Fruit fly (Drosophila melanogaster) whole organism, embryonic: ENCODE data around the gene Polr3H.
A peak's percentile ranks its signal among the peaks of the same experiment; 100 is the strongest.

Source experiments
- CG1024 ChIP-seq: fragments of 200-800 bp; sonication (Bioruptor generic); IDR thresholded peaks from 2 replicates; pipeline ENCODE4 v1.3.6; 2022; ENCODE audit warnings: missing biosample characterization, missing genetic modification characterization
- CG10543 ChIP-seq: fragments of 200-800 bp; sonication (Bioruptor generic); optimal IDR thresholded peaks from 3 replicates; lab custom pipeline; 2017; ENCODE audit warnings: missing biosample characterization, mild to moderate bottlenecking, missing genetic modification characterization, moderate library complexity
- CG10979 ChIP-seq: fragments of 200-800 bp; sonication (Bioruptor generic); optimal IDR thresholded peaks from 2 replicates; lab custom pipeline; 2018; ENCODE audit warnings: missing biosample characterization, mild to moderate bottlenecking, missing genetic modification characterization, moderate library complexity
- CG11247 ChIP-seq: fragments of 200-800 bp; sonication (Bioruptor generic); IDR thresholded peaks from 2 replicates; pipeline ENCODE4 v1.3.6; 2022; ENCODE audit warnings: missing biosample characterization, missing genetic modification characterization
- CG11456 ChIP-seq: fragments of 200-800 bp; sonication (Bioruptor generic); IDR thresholded peaks from 3 replicates; pipeline ENCODE4 v1.3.6; 2022; ENCODE audit warnings: missing biosample characterization, missing genetic modification characterization
- CG12391 ChIP-seq: fragments of 200-800 bp; sonication (Bioruptor generic); optimal IDR thresholded peaks from 3 replicates; lab custom pipeline; 2018; ENCODE audit warnings: missing biosample characterization, mild to moderate bottlenecking, missing genetic modification characterization, moderate library complexity
- CG14050 ChIP-seq: fragments of 200-800 bp; sonication (Bioruptor generic); IDR thresholded peaks from 3 replicates; pipeline ENCODE4 v1.3.6; 2022; ENCODE audit warnings: missing biosample characterization, missing genetic modification characterization
- CG14667 ChIP-seq: fragments of 200-800 bp; sonication (Bioruptor generic); IDR thresholded peaks from 2 replicates; pipeline ENCODE4 v1.3.6; 2022; ENCODE audit warnings: missing biosample characterization, missing genetic modification characterization
- CG15601 ChIP-seq: fragments of 200-800 bp; sonication (Bioruptor generic); optimal IDR thresholded peaks from 3 replicates; lab custom pipeline; 2019; ENCODE audit warnings: missing biosample characterization, mild to moderate bottlenecking, missing genetic modification characterization, moderate library complexity
- CG17361 ChIP-seq: fragments of 200-800 bp; sonication (Bioruptor generic); IDR thresholded peaks from 3 replicates; pipeline ENCODE4 v1.3.6; 2022; ENCODE audit warnings: missing biosample characterization, missing genetic modification characterization
- CG18599 ChIP-seq: fragments of 200-800 bp; sonication (Bioruptor generic); optimal IDR thresholded peaks from 3 replicates; lab custom pipeline; 2017; ENCODE audit warnings: missing biosample characterization, missing genetic modification characterization, mild to moderate bottlenecking, moderate library complexity, missing genetic modification reagents
- CG2678 ChIP-seq: fragments of 200-800 bp; sonication (Bioruptor generic); optimal IDR thresholded peaks from 3 replicates; lab custom pipeline; 2019; ENCODE audit warnings: missing biosample characterization, mild to moderate bottlenecking, missing genetic modification characterization, moderate library complexity
- CG31441 ChIP-seq: fragments of 200-800 bp; sonication (Bioruptor generic); IDR thresholded peaks from 2 replicates; pipeline ENCODE4 v1.3.6; 2022; ENCODE audit warnings: missing biosample characterization, missing genetic modification characterization
- CG3281 ChIP-seq: fragments of 200-800 bp; sonication (Bioruptor generic); optimal IDR thresholded peaks from 3 replicates; lab custom pipeline; 2017; ENCODE audit warnings: missing biosample characterization, mild to moderate bottlenecking, missing genetic modification characterization
- CG42726 ChIP-seq: fragments of 200-800 bp; sonication (Bioruptor generic); IDR thresholded peaks from 2 replicates; pipeline ENCODE4 v1.3.6; 2022; ENCODE audit warnings: missing biosample characterization, missing genetic modification characterization; ENCODE audit not compliant: partially characterized antibody
- CG6683 ChIP-seq: fragments of 200-800 bp; sonication (Bioruptor generic); optimal IDR thresholded peaks from 2 replicates; lab custom pipeline; 2017; ENCODE audit warnings: missing biosample characterization, mild to moderate bottlenecking, missing genetic modification characterization, missing genetic modification reagents
- CG6854 ChIP-seq: fragments of 200-800 bp; sonication (Bioruptor generic); optimal IDR thresholded peaks from 3 replicates; lab custom pipeline; 2017; ENCODE audit warnings: missing biosample characterization, mild to moderate bottlenecking, missing genetic modification characterization
- CG7963 ChIP-seq: fragments of 200-800 bp; sonication (Bioruptor generic); IDR thresholded peaks from 3 replicates; pipeline ENCODE4 v1.3.6; 2022; ENCODE audit warnings: missing biosample characterization, missing genetic modification characterization; ENCODE audit not compliant: partially characterized antibody
- CG9876 ChIP-seq: fragments of 200-800 bp; sonication (Bioruptor generic); optimal IDR thresholded peaks from 2 replicates; lab custom pipeline; 2016; ENCODE audit warnings: missing biosample characterization, missing genetic modification characterization
- CG9932 ChIP-seq: fragments of 200-800 bp; sonication (Bioruptor generic); IDR thresholded peaks from 2 replicates; pipeline ENCODE4 v1.3.6; 2022; ENCODE audit warnings: missing biosample characterization, missing genetic modification characterization
- Camta ChIP-seq: fragments of 200-800 bp; sonication (Bioruptor generic); optimal IDR thresholded peaks from 2 replicates; lab custom pipeline; 2016; ENCODE audit warnings: missing biosample characterization, missing genetic modification characterization
- Dbx ChIP-seq: fragments of 200-800 bp; sonication (Bioruptor generic); IDR thresholded peaks from 3 replicates; pipeline ENCODE4 v1.3.6; 2022; ENCODE audit warnings: missing biosample characterization, missing genetic modification characterization
- Dp ChIP-seq: fragments of 200-800 bp; sonication (Bioruptor generic); optimal IDR thresholded peaks from 2 replicates; lab custom pipeline; 2018; ENCODE audit warnings: missing biosample characterization, mild to moderate bottlenecking, missing genetic modification characterization, moderate library complexity
- HHEX ChIP-seq: fragments of 200-800 bp; sonication (Bioruptor generic); optimal IDR thresholded peaks from 3 replicates; lab custom pipeline; 2017; ENCODE audit warnings: missing biosample characterization, mild to moderate bottlenecking, missing genetic modification characterization, missing genetic modification reagents
- HLHmδ ChIP-seq: fragments of 200-800 bp; sonication (Bioruptor generic); optimal IDR thresholded peaks from 2 replicates; lab custom pipeline; 2018; ENCODE audit warnings: missing biosample characterization, mild to moderate bottlenecking, missing genetic modification characterization, moderate library complexity
- Kr ChIP-seq: fragments of 200-800 bp; sonication (Bioruptor generic); optimal IDR thresholded peaks from 2 replicates; lab custom pipeline; 2017; ENCODE audit warnings: missing biosample characterization, mild to moderate bottlenecking, missing genetic modification characterization
- Mes4 ChIP-seq: fragments of 200-800 bp; sonication (Bioruptor generic); optimal IDR thresholded peaks from 2 replicates; lab custom pipeline; 2016; ENCODE audit warnings: missing biosample characterization, missing genetic modification characterization
- Nf-YB ChIP-seq: fragments of 200-800 bp; sonication (Bioruptor generic); optimal IDR thresholded peaks from 3 replicates; lab custom pipeline; 2019; ENCODE audit warnings: missing biosample characterization, mild to moderate bottlenecking, missing genetic modification characterization, moderate library complexity
- Nf-YC ChIP-seq: fragments of 200-800 bp; optimal IDR thresholded peaks from 3 replicates; lab custom pipeline; 2019; ENCODE audit warnings: missing biosample characterization, mild to moderate bottlenecking, missing genetic modification characterization, moderate library complexity
- NfI ChIP-seq: fragments of 200-800 bp; sonication (Bioruptor generic); optimal IDR thresholded peaks from 3 replicates; lab custom pipeline; 2018; ENCODE audit warnings: missing biosample characterization, mild to moderate bottlenecking, missing genetic modification characterization, moderate library complexity
- TFAM ChIP-seq: fragments of 200-800 bp; sonication (Bioruptor generic); optimal IDR thresholded peaks from 2 replicates; lab custom pipeline; 2017; ENCODE audit warnings: missing biosample characterization, missing genetic modification characterization, inconsistent platforms
- ato ChIP-seq: fragments of 200-800 bp; sonication (Bioruptor generic); IDR thresholded peaks from 2 replicates; pipeline ENCODE4 v1.3.6; 2022; ENCODE audit warnings: missing biosample characterization, missing genetic modification characterization; ENCODE audit not compliant: partially characterized antibody
- crc ChIP-seq: fragments of 200-800 bp; sonication (Bioruptor generic); optimal IDR thresholded peaks from 2 replicates; lab custom pipeline; 2016; ENCODE audit warnings: missing biosample characterization, missing genetic modification characterization
- exex ChIP-seq: fragments of 200-800 bp; sonication (Bioruptor generic); optimal IDR thresholded peaks from 4 replicates; lab custom pipeline; 2018; ENCODE audit warnings: missing biosample characterization, mild to moderate bottlenecking, missing genetic modification characterization, moderate library complexity
- fd96Cb ChIP-seq: fragments of 200-800 bp; sonication (Bioruptor generic); optimal IDR thresholded peaks from 2 replicates; lab custom pipeline; 2018; ENCODE audit warnings: missing biosample characterization, mild to moderate bottlenecking, missing genetic modification characterization, moderate library complexity
- jumu ChIP-seq: fragments of 200-800 bp; sonication (Bioruptor generic); optimal IDR thresholded peaks from 3 replicates; lab custom pipeline; 2016; ENCODE audit warnings: missing biosample characterization, missing genetic modification characterization
- lov ChIP-seq, 2 experiments: fragments of 200-800 bp in 1 of 2; fragments of >200 bp in 1 of 2; sonication (Bioruptor generic) in 1 of 2; IDR thresholded peaks in 1 of 2; optimal IDR thresholded peaks in 1 of 2; 2 replicates in 1 of 2; 3 replicates in 1 of 2; pipeline versions ENCODE4 v1.3.6 to Lab custom; 2017 to 2022; ENCODE audit warnings: missing biosample characterization in 1 of 2, missing genetic modification characterization in 1 of 2
- nerfin-2 ChIP-seq: fragments of 200-800 bp; sonication (Bioruptor generic); IDR thresholded peaks from 2 replicates; pipeline ENCODE4 v1.3.6; 2022; ENCODE audit warnings: missing biosample characterization, missing genetic modification characterization; ENCODE audit not compliant: partially characterized antibody
- nom ChIP-seq: fragments of 200-800 bp; sonication (Bioruptor generic); optimal IDR thresholded peaks from 2 replicates; lab custom pipeline; 2017; ENCODE audit warnings: missing biosample characterization, missing genetic modification characterization, mild to moderate bottlenecking, moderate library complexity, missing genetic modification reagents
- oc ChIP-seq: fragments of 200-800 bp; sonication (Bioruptor generic); optimal IDR thresholded peaks from 2 replicates; lab custom pipeline; 2018; ENCODE audit warnings: missing biosample characterization, mild to moderate bottlenecking, missing genetic modification characterization, moderate library complexity
- pzg ChIP-seq: fragments of 200-800 bp; sonication (Bioruptor generic); optimal IDR thresholded peaks from 3 replicates; lab custom pipeline; 2018; ENCODE audit warnings: missing biosample characterization, mild to moderate bottlenecking, missing genetic modification characterization, moderate library complexity
- rib ChIP-seq: fragments of 200-800 bp; sonication (Bioruptor generic); IDR thresholded peaks from 2 replicates; pipeline ENCODE4 v1.3.6; 2022; ENCODE audit warnings: missing biosample characterization, missing genetic modification characterization
- scrt ChIP-seq: fragments of 200-800 bp; sonication (Bioruptor generic); optimal IDR thresholded peaks from 2 replicates; lab custom pipeline; 2018; ENCODE audit warnings: missing biosample characterization, mild to moderate bottlenecking, missing genetic modification characterization, moderate library complexity
- slp2 ChIP-seq: fragments of 200-800 bp; sonication (Bioruptor generic); optimal IDR thresholded peaks from 2 replicates; lab custom pipeline; 2016; ENCODE audit warnings: missing biosample characterization, missing genetic modification characterization
- so ChIP-seq: fragments of 200-800 bp; sonication (Bioruptor generic); IDR thresholded peaks from 3 replicates; pipeline ENCODE4 v1.3.6; 2022; ENCODE audit warnings: missing biosample characterization, missing genetic modification characterization
- tap ChIP-seq: fragments of 200-800 bp; optimal IDR thresholded peaks from 3 replicates; lab custom pipeline; 2019; ENCODE audit warnings: missing biosample characterization, mild to moderate bottlenecking, missing genetic modification characterization, moderate library complexity
- vvl ChIP-seq: fragments of 200-800 bp; sonication (Bioruptor generic); IDR thresholded peaks from 2 replicates; pipeline ENCODE4 v1.3.6; 2022; ENCODE audit warnings: missing biosample characterization, missing genetic modification characterization
- zf30C ChIP-seq: fragments of 200-800 bp; sonication (Bioruptor generic); optimal IDR thresholded peaks from 3 replicates; lab custom pipeline; 2018; ENCODE audit warnings: missing biosample characterization, mild to moderate bottlenecking, missing genetic modification characterization

Gene Polr3H

DNA sequence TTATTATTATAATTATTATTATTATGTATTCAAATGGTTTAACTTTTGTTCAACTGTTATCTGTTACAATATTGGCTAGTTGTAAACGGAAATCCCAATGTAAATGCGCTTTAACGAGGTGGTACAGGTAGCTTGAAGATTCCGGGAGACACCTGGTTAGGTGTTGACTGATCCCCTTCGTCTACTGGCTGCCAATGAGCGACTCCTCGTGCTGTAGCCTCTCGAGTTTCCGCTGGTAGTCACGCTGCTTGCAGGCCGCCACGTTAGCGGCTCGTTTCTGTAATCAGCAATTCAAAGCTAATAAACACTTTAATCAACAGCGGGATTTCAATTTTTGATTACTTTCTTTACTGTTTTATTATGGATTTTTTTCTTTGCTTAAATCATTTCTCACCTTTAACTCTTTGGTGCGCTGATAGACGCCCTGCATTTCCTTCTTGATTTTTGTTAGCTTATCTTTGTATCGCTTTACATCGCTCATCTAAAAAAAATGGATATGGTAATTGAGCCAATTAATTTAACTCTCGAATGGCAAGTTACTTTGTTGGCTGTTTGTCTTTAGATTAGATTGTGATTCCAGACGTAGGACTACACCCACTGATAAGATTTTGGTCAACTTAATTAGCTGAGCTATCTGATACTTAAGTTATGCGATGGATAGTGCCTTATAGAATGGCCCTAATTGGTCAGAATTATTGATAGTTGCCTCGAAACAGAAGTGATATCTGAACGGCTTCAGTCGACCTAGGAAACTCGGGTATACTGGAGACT, 41.5 kb downstream of the Polr3H start (continued):
- no peak for TF ChIP-seq tap (tag; lab: Kevin White, UChicago)
- TF ChIP-seq scrt (GFP tag; lab: Kevin White, UChicago): no peak
- TF ChIP-seq Nf-YB (GFP tag; lab: Kevin White, UChicago): peak; percentile 25
- TF ChIP-seq nom (GFP tag; lab: Kevin White, UChicago): no peak
- no peak for TF ChIP-seq CG9876 (GFP tag; lab: Kevin White, UChicago)
- TF ChIP-seq fd96Cb (tag; lab: Kevin White, UChicago): no peak
- no peak for TF ChIP-seq CG6854 (GFP tag; lab: Kevin White, UChicago)
- no peak for TF ChIP-seq CG14050
- no peak for TF ChIP-seq CG42726 (GFP tag; lab: Robert Waterston, UW)
- TF ChIP-seq CG14667: no peak
- no peak for TF ChIP-seq crc (GFP tag; lab: Kevin White, UChicago)
- peak; percentile 98 for TF ChIP-seq exex (tag; lab: Kevin White, UChicago)
- peak; percentile 40 for TF ChIP-seq CG18599
- no peak for TF ChIP-seq Mes4 (GFP tag; lab: Kevin White, UChicago)
- TF ChIP-seq TFAM (GFP tag; lab: Kevin White, UChicago): no peak
- peak; percentile 19 for TF ChIP-seq CG2678
- TF ChIP-seq CG6683 (GFP tag; lab: Kevin White, UChicago): no peak
- TF ChIP-seq CG1024 (GFP tag; lab: Robert Waterston, UW): no peak
- no peak for TF ChIP-seq HLHmδ
- no peak for TF ChIP-seq CG31441 (GFP tag; lab: Robert Waterston, UW)
- TF ChIP-seq NfI: no peak
- TF ChIP-seq CG11456 (GFP tag; lab: Robert Waterston, UW): no peak
- TF ChIP-seq nerfin-2: no peak
- TF ChIP-seq lov (optimal IDR thresholded peaks at IDR 0.05; lab: Kevin White, UChicago): no peak
- TF ChIP-seq lov (GFP tag; IDR thresholded peaks at IDR 0.05; lab: Robert Waterston, UW): no peak
- peak; percentile 30 for TF ChIP-seq Nf-YC (tag; lab: Kevin White, UChicago)
- no peak for TF ChIP-seq CG11247
- TF ChIP-seq CG7963 (GFP tag; lab: Robert Waterston, UW): no peak
- TF ChIP-seq so (GFP tag; lab: Robert Waterston, UW): no peak
- TF ChIP-seq HHEX (GFP tag; lab: Kevin White, UChicago): no peak
- no peak for TF ChIP-seq ato (GFP tag; lab: Robert Waterston, UW)
- no peak for TF ChIP-seq vvl (GFP tag; lab: Robert Waterston, UW)
- TF ChIP-seq oc (tag; lab: Kevin White, UChicago): no peak
- TF ChIP-seq CG9932 (GFP tag; lab: Robert Waterston, UW): no peak
- TF ChIP-seq Kr: no peak
- no peak for TF ChIP-seq CG10979 (tag; lab: Kevin White, UChicago)
- TF ChIP-seq CG15601: no peak
- TF ChIP-seq Dbx (GFP tag; lab: Robert Waterston, UW): no peak
- no peak for TF ChIP-seq Camta (GFP tag; lab: Kevin White, UChicago)
- TF ChIP-seq zf30C (GFP tag; lab: Kevin White, UChicago): no peak
- peak; percentile 15 for TF ChIP-seq CG3281 (GFP tag; lab: Kevin White, UChicago)
- TF ChIP-seq pzg (GFP tag; lab: Kevin White, UChicago): no peak
- TF ChIP-seq CG17361 (GFP tag; lab: Robert Waterston, UW): no peak
- no peak for TF ChIP-seq CG12391
- TF ChIP-seq rib: no peak
- TF ChIP-seq jumu (GFP tag; lab: Kevin White, UChicago): no peak
- peak; percentile 19 for TF ChIP-seq CG10543 (GFP tag; lab: Kevin White, UChicago)
- TF ChIP-seq Dp (GFP tag; lab: Kevin White, UChicago): no peak
- no peak for TF ChIP-seq slp2 (GFP tag; lab: Kevin White, UChicago)
